Worm (Caenorhabditis elegans) whole organism, young adult: ENCODE data around the gene acy-4.

Experiments
- B0019.2 ChIP-seq: fragments of 200-800 bp; sonication (Bioruptor generic); conservative IDR thresholded peaks from 2 replicates; pipeline ENCODE4 v1.3.6; 2022; ENCODE audit warnings: missing genetic modification reagents, missing genetic modification characterization, missing compliant biosample characterization
- B0035.1 ChIP-seq: sonication (generic microtip); optimal IDR thresholded peaks from 2 replicates; lab custom pipeline; 2016; ENCODE audit warnings: missing genetic modification characterization, mild to moderate bottlenecking, missing compliant biosample characterization, missing genotype, missing genetic modification reagents
- B0336.3 ChIP-seq: fragments of 200-800 bp; sonication (Bioruptor generic); IDR thresholded peaks from 2 replicates; pipeline ENCODE4 v1.3.6; 2022; ENCODE audit warnings: missing genetic modification characterization, missing compliant biosample characterization
- D2030.7 ChIP-seq: fragments of 200-800 bp; sonication (Bioruptor generic); IDR thresholded peaks from 2 replicates; pipeline ENCODE4 v1.3.6; 2022; ENCODE audit warnings: missing genetic modification reagents, missing genetic modification characterization, missing compliant biosample characterization
- F10E7.11 ChIP-seq: sonication (generic microtip); optimal IDR thresholded peaks from 2 replicates; lab custom pipeline; 2017; ENCODE audit warnings: mild to moderate bottlenecking, missing genetic modification characterization, moderate library complexity, missing compliant biosample characterization
- F23B12.7 ChIP-seq: sonication (generic microtip); optimal IDR thresholded peaks from 2 replicates; lab custom pipeline; 2017; ENCODE audit warnings: missing genetic modification characterization, mild to moderate bottlenecking, missing compliant biosample characterization, antibody characterized with exemption, moderate library complexity; ENCODE audit not compliant: insufficient read depth
- F33H1.4 ChIP-seq: fragments of 200-800 bp; sonication (Bioruptor generic); IDR thresholded peaks from 2 replicates; pipeline ENCODE4 v1.3.6; 2022; ENCODE audit warnings: missing genetic modification reagents, missing genetic modification characterization, missing compliant biosample characterization
- F39B2.1 ChIP-seq: fragments of 200-800 bp; sonication (Bioruptor generic); IDR thresholded peaks from 2 replicates; pipeline ENCODE4 v1.3.6; 2022; ENCODE audit warnings: missing genetic modification reagents, missing genetic modification characterization, missing compliant biosample characterization
- F49E8.2 ChIP-seq: sonication (generic microtip); optimal IDR thresholded peaks from 3 replicates; lab custom pipeline; 2017; ENCODE audit warnings: missing genetic modification characterization, mild to moderate bottlenecking, missing compliant biosample characterization, antibody characterized with exemption, moderate library complexity; ENCODE audit not compliant: insufficient read depth
- F55B11.4 ChIP-seq: sonication (generic microtip); optimal IDR thresholded peaks from 2 replicates; lab custom pipeline; 2016; ENCODE audit warnings: missing compliant biosample characterization, missing genetic modification characterization, borderline replicate concordance; ENCODE audit not compliant: insufficient read depth
- T26A5.8 ChIP-seq: sonication (generic microtip); optimal IDR thresholded peaks from 2 replicates; lab custom pipeline; 2016; ENCODE audit warnings: missing genetic modification characterization, missing compliant biosample characterization
- Y53F4B.3 ChIP-seq: fragments of 200-800 bp; sonication (Bioruptor generic); IDR thresholded peaks from 2 replicates; pipeline ENCODE4 v1.3.6; 2022; ENCODE audit warnings: missing genetic modification reagents, missing genetic modification characterization, missing compliant biosample characterization
- Y53G8AR.9 ChIP-seq: fragments of 200-800 bp; sonication (Bioruptor generic); conservative IDR thresholded peaks from 2 replicates; pipeline ENCODE4 v1.3.6; 2022; ENCODE audit warnings: missing genetic modification reagents, missing genetic modification characterization, missing compliant biosample characterization
- Y67H2A.10 ChIP-seq: fragments of 200-800 bp; sonication (Bioruptor generic); conservative IDR thresholded peaks from 2 replicates; pipeline ENCODE4 v1.3.6; 2022; ENCODE audit warnings: missing genetic modification reagents, missing genetic modification characterization, missing compliant biosample characterization
- ama-1 ChIP-seq, 3 experiments: fragments of 150-350 bp in 1 of 3; sonication (generic microtip) in 2 of 3; optimal IDR thresholded peaks; 2 replicates each; lab custom pipeline; 2014 to 2018; ENCODE audit warnings: missing biosample characterization in 2 of 3, missing genetic modification characterization in 2 of 3, missing genetic modification reagents in 2 of 3
- cebp-1 ChIP-seq, 2 experiments: fragments of 200-800 bp in 1 of 2; sonication (Bioruptor generic) in 1 of 2; sonication (generic microtip) in 1 of 2; IDR thresholded peaks in 1 of 2; optimal IDR thresholded peaks in 1 of 2; 2 replicates each; pipeline versions ENCODE4 v1.3.6 to Lab custom; 2017 to 2022; ENCODE audit warnings: missing compliant biosample characterization in 2 of 2, missing genetic modification characterization in 2 of 2, mild to moderate bottlenecking in 1 of 2, missing genetic modification reagents in 1 of 2, moderate library complexity in 1 of 2
- ceh-58 ChIP-seq: fragments of 200-800 bp; sonication (Bioruptor generic); IDR thresholded peaks from 2 replicates; pipeline ENCODE4 v1.3.6; 2022; ENCODE audit warnings: missing genetic modification characterization, missing compliant biosample characterization
- ceh-91 ChIP-seq: fragments of 200-800 bp; sonication (Bioruptor generic); IDR thresholded peaks from 2 replicates; pipeline ENCODE4 v1.3.6; 2022; ENCODE audit warnings: missing genetic modification reagents, missing genetic modification characterization, missing compliant biosample characterization
- dox-1 ChIP-seq: fragments of 200-800 bp; sonication (Bioruptor generic); IDR thresholded peaks from 2 replicates; pipeline ENCODE4 v1.3.6; 2022; ENCODE audit warnings: missing genetic modification reagents, missing genetic modification characterization, missing compliant biosample characterization
- dpl-1 ChIP-seq: fragments of 150-350 bp; optimal IDR thresholded peaks from 2 replicates; lab custom pipeline; 2014; ENCODE audit warnings: missing biosample characterization, missing genetic modification reagents, missing genetic modification characterization
- efl-1 ChIP-seq: fragments of 150-350 bp; optimal IDR thresholded peaks from 2 replicates; lab custom pipeline; 2014; ENCODE audit warnings: missing biosample characterization, missing genetic modification reagents, missing genetic modification characterization
- egl-18 ChIP-seq: fragments of 200-800 bp; sonication (Bioruptor generic); IDR thresholded peaks from 2 replicates; pipeline ENCODE4 v1.3.6; 2022; ENCODE audit warnings: missing genetic modification reagents, missing genetic modification characterization, missing compliant biosample characterization
- egrh-3 ChIP-seq: fragments of 200-800 bp; sonication (Bioruptor generic); IDR thresholded peaks from 2 replicates; pipeline ENCODE4 v1.3.6; 2022; ENCODE audit warnings: missing genetic modification reagents, missing genetic modification characterization, missing compliant biosample characterization
- ets-4 ChIP-seq: fragments of 200-800 bp; sonication (Bioruptor generic); optimal IDR thresholded peaks from 2 replicates; lab custom pipeline; 2018; ENCODE audit warnings: mild to moderate bottlenecking, missing genetic modification characterization, missing compliant biosample characterization
- hmg-1.2 ChIP-seq: fragments of 200-800 bp; sonication (Bioruptor generic); IDR thresholded peaks from 2 replicates; pipeline ENCODE4 v1.3.6; 2022; ENCODE audit warnings: missing genetic modification reagents, missing genetic modification characterization, missing compliant biosample characterization
- lin-26 ChIP-seq: fragments of 200-800 bp; sonication (Bioruptor generic); IDR thresholded peaks from 2 replicates; pipeline ENCODE4 v1.3.6; 2022; ENCODE audit warnings: missing genetic modification reagents, missing genetic modification characterization, missing compliant biosample characterization
- lin-35 ChIP-seq, 3 experiments: fragments of 150-350 bp in 2 of 3; sonication (generic microtip) in 1 of 3; optimal IDR thresholded peaks; 2 replicates each; lab custom pipeline; 2014 to 2018; ENCODE audit warnings: missing biosample characterization in 3 of 3, missing genetic modification characterization in 3 of 3, missing genetic modification reagents in 3 of 3
- lin-54 ChIP-seq: fragments of 200-800 bp; sonication (Bioruptor generic); optimal IDR thresholded peaks from 2 replicates; lab custom pipeline; 2018; ENCODE audit warnings: mild to moderate bottlenecking, missing genetic modification characterization, missing compliant biosample characterization
- lsl-1 ChIP-seq: fragments of 200-800 bp; sonication (Bioruptor generic); optimal IDR thresholded peaks from 2 replicates; lab custom pipeline; 2018; ENCODE audit warnings: mild to moderate bottlenecking, missing genetic modification characterization, moderate library complexity, missing compliant biosample characterization
- madf-6 ChIP-seq: fragments of 200-800 bp; sonication (Bioruptor generic); IDR thresholded peaks from 2 replicates; pipeline ENCODE4 v1.3.6; 2022; ENCODE audit warnings: missing genetic modification reagents, missing genetic modification characterization, missing compliant biosample characterization
- madf-8 ChIP-seq: fragments of 200-800 bp; sonication (Bioruptor generic); conservative IDR thresholded peaks from 2 replicates; pipeline ENCODE4 v1.3.6; 2022; ENCODE audit warnings: missing genetic modification reagents, missing genetic modification characterization, missing compliant biosample characterization
- mcd-1 ChIP-seq: fragments of 200-800 bp; sonication (Bioruptor generic); IDR thresholded peaks from 2 replicates; pipeline ENCODE4 v1.3.6; 2022; ENCODE audit warnings: missing genetic modification reagents, missing genetic modification characterization, missing compliant biosample characterization
- pbrm-1 ChIP-seq: fragments of 200-800 bp; sonication (Bioruptor generic); IDR thresholded peaks from 2 replicates; pipeline ENCODE4 v1.3.6; 2022; ENCODE audit warnings: missing genetic modification reagents, missing genetic modification characterization, missing compliant biosample characterization
- sdz-38 ChIP-seq: sonication (generic microtip); optimal IDR thresholded peaks from 2 replicates; lab custom pipeline; 2016; ENCODE audit warnings: missing genotype, missing genetic modification characterization, missing compliant biosample characterization
- snpc-1.1 ChIP-seq: sonication (generic microtip); optimal IDR thresholded peaks from 2 replicates; lab custom pipeline; 2017; ENCODE audit warnings: missing genetic modification characterization, mild to moderate bottlenecking, missing compliant biosample characterization, antibody characterized with exemption, moderate library complexity, missing genotype, missing genetic modification reagents; ENCODE audit not compliant: insufficient read depth
- snpc-1.3 ChIP-seq: sonication (generic microtip); optimal IDR thresholded peaks from 2 replicates; lab custom pipeline; 2017; ENCODE audit warnings: missing genetic modification characterization, mild to moderate bottlenecking, missing compliant biosample characterization, antibody characterized with exemption, moderate library complexity, missing genotype, missing genetic modification reagents; ENCODE audit not compliant: insufficient read depth
- snpc-3.4 ChIP-seq: sonication (generic microtip); optimal IDR thresholded peaks from 2 replicates; lab custom pipeline; 2017; ENCODE audit warnings: missing genetic modification characterization, mild to moderate bottlenecking, missing compliant biosample characterization, antibody characterized with exemption, moderate library complexity, missing genotype, missing genetic modification reagents
- snpc-4 ChIP-seq, 5 experiments: fragments of 150-350 bp in 1 of 5; sonication (generic microtip) in 4 of 5; optimal IDR thresholded peaks; 2 replicates each; lab custom pipeline; 2014 to 2018; ENCODE audit warnings: missing genetic modification characterization in 5 of 5, missing biosample characterization in 3 of 5, antibody characterized with exemption in 2 of 5, mild to moderate bottlenecking in 2 of 5, missing compliant biosample characterization in 2 of 5, missing genotype in 2 of 5, moderate library complexity in 2 of 5, missing genetic modification reagents in 1 of 5
- tbp1 ChIP-seq: fragments of 200-800 bp; sonication (Bioruptor generic); optimal IDR thresholded peaks from 2 replicates; lab custom pipeline; 2018; ENCODE audit warnings: mild to moderate bottlenecking, missing genetic modification characterization, missing compliant biosample characterization
- tlf-1 ChIP-seq: fragments of 200-800 bp; sonication (Bioruptor generic); optimal IDR thresholded peaks from 2 replicates; lab custom pipeline; 2018; ENCODE audit warnings: mild to moderate bottlenecking, missing genetic modification characterization, missing compliant biosample characterization
- unc-130 ChIP-seq: sonication (generic microtip); optimal IDR thresholded peaks from 2 replicates; lab custom pipeline; 2016; ENCODE audit warnings: missing genetic modification reagents, missing genetic modification characterization, missing compliant biosample characterization
- xnd-1 ChIP-seq: sonication (generic microtip); optimal IDR thresholded peaks from 2 replicates; lab custom pipeline; 2016; ENCODE audit warnings: missing genotype, missing genetic modification reagents, missing genetic modification characterization, missing compliant biosample characterization

acy-4 gene

ce11 chrV:5584833-5585232 lies 45.9 kb downstream of the acy-4 start, which contains the start of gene CD4.11:
TSS of gene CD4.11 (plus strand) at chrV:5585133.
- TF ChIP-seq F55B11.4, result no peak
- no peak for TF ChIP-seq ets-4
- no peak for TF ChIP-seq F39B2.1 (GFP tag; lab: Robert Waterston, UW)
- TF ChIP-seq egl-18 (GFP tag; lab: Robert Waterston, UW), result no peak
- TF ChIP-seq, all 124 proteins: peak for 0

ce11 chrV:5584293-5584776 lies 46.4 kb downstream of the acy-4 start, which contains the start of gene pas-6:
TSS of gene pas-6 (minus strand) at chrV:5584343.
- TF ChIP-seq F10E7.11 (tag; lab: Kevin White, UChicago) (no peak), madf-8 (GFP tag; lab: Robert Waterston, UW) (peak; percentile 97), T26A5.8 (tag; lab: Kevin White, UChicago) (no peak), madf-6 (GFP tag; lab: Robert Waterston, UW) (peak; percentile 97), dpl-1 (GFP tag; lab: Kevin White, UChicago) (peak; percentile 81), snpc-3.4 (tag; lab: Kevin White, UChicago) (peak; percentile 45), Y67H2A.10 (GFP tag; lab: Robert Waterston, UW) (no peak), mcd-1 (GFP tag; lab: Robert Waterston, UW) (peak; percentile 8; the same call in 1 of the 2 replicates), dox-1 (GFP tag; lab: Robert Waterston, UW) (0 out of 2 replicates have a peak, but pooled peaks have one; percentile 5), tbp1 (GFP tag; lab: Kevin White, UChicago) (peak; percentile 35), xnd-1 (peak; percentile 84), lsl-1 (GFP tag; lab: Kevin White, UChicago) (peak; percentile 93), Y53F4B.3 (no peak), efl-1 (peak; percentile 97), ceh-91 (GFP tag; lab: Robert Waterston, UW) (peak; percentile 81), F33H1.4 (GFP tag; lab: Robert Waterston, UW) (peak; percentile 69), D2030.7 (peak; percentile 75), F23B12.7 (tag; lab: Kevin White, UChicago) (peak; percentile 31), hmg-1.2 (peak; percentile 31; the same call in 1 of the 2 replicates), sdz-38 (tag; lab: Kevin White, UChicago) (no peak), cebp-1 (GFP tag; IDR thresholded peaks at IDR 0.05; lab: Robert Waterston, UW) (no peak), cebp-1 (tag; optimal IDR thresholded peaks at IDR 0.05; lab: Kevin White, UChicago) (peak; percentile 25), ama-1 (optimal IDR thresholded peaks at IDR 0.05; lab: Kevin White, UChicago) (no peak), ama-1 (GFP tag; optimal IDR thresholded peaks at IDR 0.05; lab: Kevin White, UChicago) (no peak), lin-35 (GFP tag; optimal IDR thresholded peaks at IDR 0.05; lab: Kevin White, UChicago) (peak in 1 of 3 experiments; percentile 27), lin-54 (GFP tag; lab: Kevin White, UChicago) (peak; percentile 33), B0019.2 (GFP tag; lab: Robert Waterston, UW) (peak; percentile 61), unc-130 (GFP tag; lab: Kevin White, UChicago) (no peak), snpc-1.3 (tag; lab: Kevin White, UChicago) (peak; percentile 37), snpc-4 (GFP tag; optimal IDR thresholded peaks at IDR 0.05; lab: Kevin White, UChicago) (no peak), snpc-4 (tag; optimal IDR thresholded peaks at IDR 0.05; lab: Kevin White, UChicago) (peak in 3 of 4 experiments; percentile 6 to 54 (median 31)), snpc-1.1 (peak; percentile 39)

ce11 chrV:5582860-5583259 lies 47.8 kb downstream of the acy-4 start:
- no peak for TF ChIP-seq egrh-3 (GFP tag; lab: Robert Waterston, UW)
- TF ChIP-seq tlf-1 (GFP tag; lab: Kevin White, UChicago), result peak; percentile 18
- peak; percentile 75 for TF ChIP-seq B0336.3
- 0 out of 2 replicates have a peak, but pooled peaks have one; percentile 13 for TF ChIP-seq hmg-1.2
- TF ChIP-seq ceh-58, result 0 out of 2 replicates have a peak, but pooled peaks have one; percentile 82
- TF ChIP-seq pbrm-1 (GFP tag; lab: Robert Waterston, UW), result peak; percentile 70
- TF ChIP-seq xnd-1, result no peak
- TF ChIP-seq lsl-1 (GFP tag; lab: Kevin White, UChicago), result peak; percentile 16
- TF ChIP-seq F55B11.4, result no peak
- no peak for TF ChIP-seq B0035.1 (tag; lab: Kevin White, UChicago)
- TF ChIP-seq lin-26 (GFP tag; lab: Robert Waterston, UW), result peak; percentile 63; the same call in 1 of the 2 replicates
- no peak for TF ChIP-seq F49E8.2
- no peak; the same call in 1 of the 2 replicates for TF ChIP-seq Y53G8AR.9 (GFP tag; lab: Robert Waterston, UW)
